Worm (Caenorhabditis elegans): ENCODE results near the gene thn-6.
A peak's percentile ranks its signal among the peaks of the same experiment; 100 is the strongest.
"Not testable (repeated sequence)": the region's sequence is repeated elsewhere in the genome, so short reads cannot be mapped to it uniquely, and the experiment has no call there.

thn-6 gene

DNA sequence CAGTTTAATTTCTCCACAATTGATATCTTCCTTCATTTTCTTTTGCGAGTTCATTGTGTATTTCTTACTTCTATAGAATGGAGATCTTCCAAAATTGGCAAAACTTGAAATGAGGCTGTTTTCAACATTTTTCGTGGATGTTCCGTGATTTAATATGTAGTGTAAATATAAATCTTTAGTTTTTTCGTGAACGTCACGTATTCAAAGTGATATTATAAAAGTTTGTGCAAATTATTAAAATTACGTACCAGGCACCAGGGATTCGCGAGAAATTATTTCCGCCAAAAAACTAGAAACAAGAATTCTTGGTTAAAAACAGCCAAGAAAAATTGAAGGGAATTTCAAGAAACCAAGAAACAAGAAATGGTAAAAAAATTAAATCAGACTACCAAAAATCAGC lies 4.5 kb upstream of the thn-6 start, which contains the start of gene Y59E9AL.8:
Gene Y59E9AL.8, minus strand, starts transcription at position 101 of the 400 bp plus-strand sequence.
- TF ChIP-seq fos-1 (tag; optimal IDR thresholded peaks at IDR 0.05) (no peak), egl-27 (tag; optimal IDR thresholded peaks at IDR 0.05) (no peak), F13H6.1 (tag; optimal IDR thresholded peaks at IDR 0.05) (no peak), lin-13 (GFP tag; optimal IDR thresholded peaks at IDR 0.05) (no peak)

ce11 chrIV:5225277-5225822 lies 3.4 kb upstream of the thn-6 start, which contains the start of gene cylc-1:
cylc-1 (minus strand) TSS chrIV:5225772.
- not testable (repeated sequence) for TF ChIP-seq peb-1 (tag; optimal IDR thresholded peaks at IDR 0.05); gmeb-1 (tag; optimal IDR thresholded peaks at IDR 0.05); Y55F3AM.14 (GFP tag; optimal IDR thresholded peaks at IDR 0.05)

ce11 chrIV:5226552-5226951 lies 2.2 kb upstream of the thn-6 start, which contains the start of gene nsph-4.1:
nsph-4.1 (plus strand) TSS chrIV:5226852.
- not testable (repeated sequence) for TF ChIP-seq nhr-237, crh-2, nhr-129 (tag; optimal IDR thresholded peaks at IDR 0.05)

DNA sequence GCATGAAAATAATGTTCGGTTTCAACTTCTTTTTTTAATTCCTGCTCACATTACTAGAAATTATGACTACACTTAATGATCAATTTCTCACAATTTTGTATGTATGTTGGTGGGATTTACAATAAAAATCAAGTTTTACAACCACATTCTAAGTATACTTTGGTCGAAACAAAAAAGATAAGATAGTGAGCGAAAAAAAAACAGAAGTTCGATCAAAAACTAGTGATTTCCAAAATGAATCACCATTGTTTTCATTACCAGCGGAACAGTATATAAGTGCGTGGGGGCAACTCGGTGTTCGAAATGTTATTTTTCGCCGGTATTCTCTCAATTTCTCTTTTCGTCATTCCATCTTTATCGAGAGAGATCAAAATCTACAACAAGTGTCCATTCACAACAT lies 1.8 kb downstream of the thn-6 start, which contains the start of gene thn-5:
Gene thn-5, plus strand, starts transcription at position 301 of the 400 bp plus-strand sequence.
- TF ChIP-seq lin-13 (GFP tag; optimal IDR thresholded peaks at IDR 0.05) (no peak), nhr-237 (tag; optimal IDR thresholded peaks at IDR 0.05) (no peak), ztf-4 (tag; optimal IDR thresholded peaks at IDR 0.05) (no peak), nhr-11 (tag; optimal IDR thresholded peaks at IDR 0.05) (no peak)

DNA sequence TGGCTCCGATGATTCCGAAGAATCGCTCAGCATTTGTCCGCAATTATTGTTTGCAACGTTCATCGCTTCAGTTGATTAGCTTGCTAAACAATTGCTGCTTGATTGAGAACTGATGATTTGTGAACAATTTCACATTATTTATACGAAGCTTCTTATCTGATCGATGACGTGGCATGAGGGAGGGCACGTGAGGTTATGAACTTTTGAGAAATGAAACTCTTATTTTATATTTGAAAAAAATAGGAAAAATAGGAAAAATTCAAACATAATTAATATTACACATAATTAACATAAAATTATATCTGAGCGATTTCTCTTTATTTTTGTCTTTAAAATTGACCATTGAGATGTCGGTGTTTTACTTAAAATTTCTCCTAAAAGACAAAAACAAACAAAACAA lies 26.0 kb downstream of the thn-6 start, which contains the start of gene F36H12.10:
Gene F36H12.10, minus strand, starts transcription at position 101 of the 400 bp plus-strand sequence.
- not testable (repeated sequence) for TF ChIP-seq sma-9 (GFP tag; optimal IDR thresholded peaks at IDR 0.05); sma-9 (tag; optimal IDR thresholded peaks at IDR 0.05); nhr-77 (tag; optimal IDR thresholded peaks at IDR 0.05); nhr-11 (tag; optimal IDR thresholded peaks at IDR 0.05)

DNA sequence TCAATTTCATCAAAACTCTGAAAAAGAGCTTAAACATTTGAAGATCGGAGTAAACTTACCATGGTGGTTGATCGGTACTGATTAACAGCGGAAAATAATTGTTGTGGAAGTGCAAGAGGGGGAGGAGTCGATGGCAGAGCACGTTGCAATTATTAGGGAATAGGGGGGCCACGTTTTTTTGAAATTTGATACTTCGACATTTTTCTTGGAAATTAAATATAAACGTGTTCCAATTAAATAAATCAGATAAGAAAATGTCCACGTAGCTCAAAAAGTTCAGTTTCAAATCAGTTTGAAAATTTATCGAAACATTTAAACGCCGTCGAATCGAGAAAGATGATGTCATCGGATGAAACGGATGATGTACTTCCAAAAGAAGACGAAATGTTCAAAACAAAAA lies 28.0 kb downstream of the thn-6 start, which contains the start of gene F36H12.9:
Gene F36H12.9, plus strand, starts transcription at position 301 of the 400 bp plus-strand sequence.
- not testable (repeated sequence) for TF ChIP-seq sma-3 (GFP tag; optimal IDR thresholded peaks at IDR 0.05); ceh-16 (tag; optimal IDR thresholded peaks at IDR 0.05); zag-1 (tag; optimal IDR thresholded peaks at IDR 0.05)

DNA sequence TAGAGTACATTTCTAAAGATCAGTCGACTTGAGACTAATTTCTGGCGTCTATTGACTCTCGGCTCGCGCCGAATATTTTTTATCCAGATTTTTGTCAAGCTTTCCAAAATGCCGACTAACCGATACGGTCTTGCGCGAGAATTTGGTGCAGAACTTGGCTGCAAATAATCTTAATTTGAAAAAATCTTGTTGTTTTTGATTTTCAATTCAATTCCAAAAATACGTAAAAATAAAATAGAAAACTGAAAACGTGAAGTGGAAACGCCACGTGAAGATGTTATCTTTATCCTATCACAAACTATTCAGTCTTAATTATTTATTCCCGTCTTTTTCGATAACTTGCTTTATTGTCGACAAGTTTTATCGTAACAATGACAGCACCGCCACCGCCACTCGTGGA lies 29.7 kb downstream of the thn-6 start, which contains the start of gene ttbk-2.1:
Gene ttbk-2.1, plus strand, starts transcription at position 301 of the 400 bp plus-strand sequence.
- TF ChIP-seq ZK546.5, crh-2, aly-2 (tag; optimal IDR thresholded peaks at IDR 0.05): not testable (repeated sequence)

DNA sequence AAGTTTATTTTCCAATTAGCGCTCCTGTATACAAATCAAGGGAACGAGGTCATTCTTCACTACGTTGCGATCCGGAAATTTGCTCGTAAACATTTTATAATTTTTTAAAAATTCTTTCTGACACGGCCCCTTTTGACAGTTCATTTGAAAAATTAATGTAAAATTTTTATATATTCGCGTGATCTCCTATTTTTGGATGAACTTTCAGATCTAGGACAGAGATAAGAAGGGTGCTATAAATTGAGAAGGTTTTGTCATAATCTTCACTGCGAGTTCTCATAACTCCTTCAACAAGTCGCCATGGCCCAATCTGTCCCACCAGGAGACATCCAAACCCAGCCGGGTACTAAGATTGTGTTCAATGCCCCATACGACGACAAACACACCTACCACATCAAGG lies 31.6 kb downstream of the thn-6 start, which contains the start of gene msp-19:
Gene msp-19, plus strand, starts transcription at position 301 of the 400 bp plus-strand sequence.
- TF ChIP-seq skn-1 (tag; optimal IDR thresholded peaks at IDR 0.05); Y55F3AM.14 (GFP tag; optimal IDR thresholded peaks at IDR 0.05); ZK546.5 (tag; optimal IDR thresholded peaks at IDR 0.05): not testable (repeated sequence)

DNA sequence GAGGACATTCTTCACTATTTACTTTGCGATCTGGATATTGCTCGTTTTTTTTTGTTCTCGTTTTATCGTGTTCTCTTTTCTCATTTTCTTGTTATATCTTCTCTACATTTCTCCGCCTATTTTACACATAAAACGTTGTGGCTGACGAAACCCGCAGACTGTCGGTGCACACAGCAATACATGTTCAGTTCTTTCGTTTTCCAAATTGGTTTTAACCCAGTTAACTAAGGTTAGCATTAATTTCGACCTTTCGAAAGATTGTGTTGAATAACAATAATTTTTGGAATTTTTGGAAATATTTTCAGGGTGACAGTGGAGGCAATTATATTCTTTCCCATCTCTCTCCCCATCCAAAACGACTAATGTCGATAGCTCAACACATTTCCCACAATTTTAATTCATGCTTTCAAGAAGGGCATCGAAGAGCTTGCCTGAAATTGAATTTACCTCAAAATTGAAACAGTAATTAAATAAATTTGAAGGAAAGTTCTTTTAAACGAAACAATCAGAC lies 36.0 kb downstream of the thn-6 start:
- TF ChIP-seq ama-1 (optimal IDR thresholded peaks at IDR 0.05) = peak; percentile 61
- TF ChIP-seq snpc-4 (tag; optimal IDR thresholded peaks at IDR 0.05) = peak; percentile 68
